Worm (Caenorhabditis elegans) whole organism, young adult: ENCODE data around the gene C07B5.3.

Source experiments
- B0261.1 ChIP-seq: sonication (generic microtip); optimal IDR thresholded peaks from 2 replicates; lab custom pipeline; 2016; ENCODE audit warnings: mild to moderate bottlenecking, missing genetic modification characterization, moderate library complexity, missing compliant biosample characterization
- B0336.3 ChIP-seq: fragments of 200-800 bp; sonication (Bioruptor generic); IDR thresholded peaks from 2 replicates; pipeline ENCODE4 v1.3.6; 2022; ENCODE audit warnings: missing genetic modification characterization, missing compliant biosample characterization
- F37B4.10 ChIP-seq: fragments of 200-800 bp; sonication (Bioruptor generic); IDR thresholded peaks from 2 replicates; pipeline ENCODE4 v1.3.6; 2022; ENCODE audit warnings: missing genetic modification characterization, missing compliant biosample characterization
- F55B11.4 ChIP-seq: sonication (generic microtip); optimal IDR thresholded peaks from 2 replicates; lab custom pipeline; 2016; ENCODE audit warnings: missing compliant biosample characterization, missing genetic modification characterization, borderline replicate concordance; ENCODE audit not compliant: insufficient read depth
- T07F8.4 ChIP-seq: sonication (generic microtip); optimal IDR thresholded peaks from 2 replicates; lab custom pipeline; 2016; ENCODE audit warnings: mild to moderate bottlenecking, missing genetic modification characterization, moderate library complexity, missing compliant biosample characterization
- Y56A3A.18 ChIP-seq: fragments of 200-800 bp; sonication (Bioruptor generic); IDR thresholded peaks from 2 replicates; pipeline ENCODE4 v1.3.6; 2022; ENCODE audit warnings: missing genetic modification reagents, missing genetic modification characterization, missing compliant biosample characterization
- akir-1 ChIP-seq: fragments of 200-800 bp; sonication (Bioruptor generic); optimal IDR thresholded peaks from 2 replicates; lab custom pipeline; 2018; ENCODE audit warnings: mild to moderate bottlenecking, missing genetic modification characterization, moderate library complexity, missing compliant biosample characterization
- cebp-2 ChIP-seq: fragments of 200-800 bp; sonication (Bioruptor generic); IDR thresholded peaks from 2 replicates; pipeline ENCODE4 v1.3.6; 2022; ENCODE audit warnings: missing genetic modification characterization, missing compliant biosample characterization
- ceh-100 ChIP-seq: fragments of 200-800 bp; sonication (Bioruptor generic); IDR thresholded peaks from 2 replicates; pipeline ENCODE4 v1.3.6; 2022; ENCODE audit warnings: missing genetic modification reagents, missing genetic modification characterization, missing compliant biosample characterization
- ceh-79 ChIP-seq: sonication (generic microtip); optimal IDR thresholded peaks from 2 replicates; lab custom pipeline; 2017; ENCODE audit warnings: mild to moderate bottlenecking, missing genetic modification characterization, missing compliant biosample characterization
- chd-7 ChIP-seq: sonication (generic microtip); optimal IDR thresholded peaks from 2 replicates; lab custom pipeline; 2016; ENCODE audit warnings: mild to moderate bottlenecking, missing genetic modification characterization, moderate library complexity, missing compliant biosample characterization
- dpl-1 ChIP-seq: fragments of 150-350 bp; optimal IDR thresholded peaks from 2 replicates; lab custom pipeline; 2014; ENCODE audit warnings: missing biosample characterization, missing genetic modification reagents, missing genetic modification characterization
- egl-18 ChIP-seq: fragments of 200-800 bp; sonication (Bioruptor generic); IDR thresholded peaks from 2 replicates; pipeline ENCODE4 v1.3.6; 2022; ENCODE audit warnings: missing genetic modification reagents, missing genetic modification characterization, missing compliant biosample characterization
- egl-44 ChIP-seq: fragments of 200-800 bp; sonication (Bioruptor generic); IDR thresholded peaks from 2 replicates; pipeline ENCODE4 v1.3.6; 2022; ENCODE audit warnings: missing genetic modification reagents, missing genetic modification characterization, missing compliant biosample characterization
- ets-4 ChIP-seq: fragments of 200-800 bp; sonication (Bioruptor generic); optimal IDR thresholded peaks from 2 replicates; lab custom pipeline; 2018; ENCODE audit warnings: mild to moderate bottlenecking, missing genetic modification characterization, missing compliant biosample characterization
- gei-17 ChIP-seq: fragments of 200-800 bp; sonication (Bioruptor generic); optimal IDR thresholded peaks from 2 replicates; lab custom pipeline; 2018; ENCODE audit warnings: mild to moderate bottlenecking, missing genetic modification characterization, missing compliant biosample characterization
- him-1 ChIP-seq: sonication (generic microtip); optimal IDR thresholded peaks from 2 replicates; lab custom pipeline; 2016; ENCODE audit warnings: missing genotype, missing genetic modification reagents, missing genetic modification characterization, missing compliant biosample characterization
- hmg-1.2 ChIP-seq: fragments of 200-800 bp; sonication (Bioruptor generic); IDR thresholded peaks from 2 replicates; pipeline ENCODE4 v1.3.6; 2022; ENCODE audit warnings: missing genetic modification reagents, missing genetic modification characterization, missing compliant biosample characterization
- lag-1 ChIP-seq: fragments of 200-800 bp; sonication (Bioruptor generic); IDR thresholded peaks from 2 replicates; pipeline ENCODE4 v1.3.6; 2022; ENCODE audit warnings: missing genetic modification reagents, missing genetic modification characterization, missing compliant biosample characterization
- let-526 ChIP-seq: fragments of 200-800 bp; sonication (Bioruptor generic); IDR thresholded peaks from 2 replicates; pipeline ENCODE4 v1.3.6; 2022; ENCODE audit warnings: missing genetic modification reagents, missing genetic modification characterization, missing compliant biosample characterization
- lin-26 ChIP-seq: fragments of 200-800 bp; sonication (Bioruptor generic); IDR thresholded peaks from 2 replicates; pipeline ENCODE4 v1.3.6; 2022; ENCODE audit warnings: missing genetic modification reagents, missing genetic modification characterization, missing compliant biosample characterization
- lin-40 ChIP-seq: sonication (generic microtip); optimal IDR thresholded peaks from 2 replicates; lab custom pipeline; 2016; ENCODE audit warnings: missing genetic modification characterization, mild to moderate bottlenecking, missing compliant biosample characterization, missing genotype, missing genetic modification reagents
- lsl-1 ChIP-seq: fragments of 200-800 bp; sonication (Bioruptor generic); optimal IDR thresholded peaks from 2 replicates; lab custom pipeline; 2018; ENCODE audit warnings: mild to moderate bottlenecking, missing genetic modification characterization, moderate library complexity, missing compliant biosample characterization
- lsy-27 ChIP-seq: sonication (generic microtip); optimal IDR thresholded peaks from 2 replicates; lab custom pipeline; 2017; ENCODE audit warnings: missing genetic modification characterization, mild to moderate bottlenecking, missing compliant biosample characterization, antibody characterized with exemption, missing genotype, borderline replicate concordance; ENCODE audit not compliant: insufficient read depth
- madf-6 ChIP-seq: fragments of 200-800 bp; sonication (Bioruptor generic); IDR thresholded peaks from 2 replicates; pipeline ENCODE4 v1.3.6; 2022; ENCODE audit warnings: missing genetic modification reagents, missing genetic modification characterization, missing compliant biosample characterization
- nfyb-1 ChIP-seq: fragments of 200-800 bp; sonication (Bioruptor generic); IDR thresholded peaks from 2 replicates; pipeline ENCODE4 v1.3.6; 2022; ENCODE audit warnings: missing genetic modification reagents, missing genetic modification characterization, missing compliant biosample characterization
- nhr-90 ChIP-seq: sonication (generic microtip); optimal IDR thresholded peaks from 2 replicates; lab custom pipeline; 2016; ENCODE audit warnings: missing genotype, mild to moderate bottlenecking, missing genetic modification characterization, missing compliant biosample characterization
- repo-1 ChIP-seq: sonication (generic microtip); optimal IDR thresholded peaks from 2 replicates; lab custom pipeline; 2017; ENCODE audit warnings: mild to moderate bottlenecking, missing genetic modification characterization, missing compliant biosample characterization
- rpc-1 ChIP-seq, 2 experiments: fragments of 150-350 bp in 1 of 2; sonication (generic microtip) in 1 of 2; optimal IDR thresholded peaks; 2 replicates each; lab custom pipeline; 2014 to 2018; ENCODE audit warnings: missing biosample characterization in 1 of 2, missing genetic modification characterization in 1 of 2, missing genetic modification reagents in 1 of 2, missing genotype in 1 of 2
- sdz-38 ChIP-seq: sonication (generic microtip); optimal IDR thresholded peaks from 2 replicates; lab custom pipeline; 2016; ENCODE audit warnings: missing genotype, missing genetic modification characterization, missing compliant biosample characterization
- snpc-1.1 ChIP-seq: sonication (generic microtip); optimal IDR thresholded peaks from 2 replicates; lab custom pipeline; 2017; ENCODE audit warnings: missing genetic modification characterization, mild to moderate bottlenecking, missing compliant biosample characterization, antibody characterized with exemption, moderate library complexity, missing genotype, missing genetic modification reagents; ENCODE audit not compliant: insufficient read depth
- tbp1 ChIP-seq: fragments of 200-800 bp; sonication (Bioruptor generic); optimal IDR thresholded peaks from 2 replicates; lab custom pipeline; 2018; ENCODE audit warnings: mild to moderate bottlenecking, missing genetic modification characterization, missing compliant biosample characterization
- zfh-2 ChIP-seq: fragments of 200-800 bp; sonication (Bioruptor generic); conservative IDR thresholded peaks from 2 replicates; pipeline ENCODE4 v1.3.6; 2022; ENCODE audit warnings: missing genetic modification reagents, missing genetic modification characterization, missing compliant biosample characterization
- zim-3 ChIP-seq: sonication (generic microtip); optimal IDR thresholded peaks from 2 replicates; lab custom pipeline; 2017; ENCODE audit warnings: mild to moderate bottlenecking, missing genetic modification characterization, moderate library complexity, missing compliant biosample characterization
- ztf-22 ChIP-seq: fragments of 200-800 bp; sonication (Bioruptor generic); optimal IDR thresholded peaks from 2 replicates; lab custom pipeline; 2018; ENCODE audit warnings: mild to moderate bottlenecking, missing genetic modification characterization, moderate library complexity, missing compliant biosample characterization

The C07B5.3 gene

DNA sequence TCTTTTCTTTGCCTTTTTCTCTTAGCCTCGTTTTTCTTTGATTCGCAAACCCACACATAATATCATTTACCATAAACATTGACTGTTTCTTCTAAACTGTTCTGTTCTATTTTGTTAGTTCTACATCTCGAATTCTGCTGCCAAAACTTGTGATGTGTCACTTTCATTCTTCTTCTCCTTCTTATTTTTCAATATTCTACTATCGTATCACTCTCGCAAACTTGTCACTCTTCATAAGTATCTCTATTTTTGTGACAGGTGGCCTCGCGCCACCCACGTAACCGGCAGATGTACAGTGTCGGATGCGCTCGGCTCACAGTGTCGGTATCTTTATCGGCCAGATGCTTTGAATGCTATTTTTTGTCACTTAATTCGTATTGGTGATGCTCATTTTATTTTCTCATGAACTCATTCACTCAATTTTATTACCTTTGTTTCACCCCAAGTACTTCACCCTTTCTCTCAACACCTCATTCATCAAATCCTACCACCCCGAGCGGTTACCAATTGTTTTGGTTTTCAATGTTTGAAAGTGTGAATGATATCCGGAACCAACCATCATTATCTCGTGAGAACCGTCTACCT lies 14.5 kb downstream of the C07B5.3 start (continued):
- TF ChIP-seq cebp-2 (GFP tag; lab: Robert Waterston, UW) = no peak
- TF ChIP-seq, all 124 proteins: peak for 0

DNA sequence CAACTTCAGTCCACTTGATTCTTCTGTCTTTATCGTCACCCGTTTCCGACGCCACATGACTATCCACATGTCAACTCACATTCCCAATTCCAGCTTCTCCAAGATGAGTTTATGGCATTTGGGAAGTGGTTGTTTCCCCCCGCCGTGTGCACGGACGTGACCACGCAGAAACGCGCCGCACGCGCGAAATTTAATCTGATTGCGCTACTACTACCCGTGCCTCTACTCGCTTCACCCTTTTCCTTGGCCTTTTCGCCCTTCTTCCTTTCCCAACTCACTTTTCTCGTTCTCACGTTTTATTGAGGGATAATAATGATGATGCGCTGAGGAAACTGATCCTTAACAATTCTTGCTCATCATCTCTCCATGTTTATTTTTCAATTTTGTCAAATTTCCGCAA lies 16.7 kb downstream of the C07B5.3 start:
- TF ChIP-seq zfh-2 (GFP tag; lab: Robert Waterston, UW) (peak; percentile 48; the same call in 1 of the 2 replicates), lin-26 (GFP tag; lab: Robert Waterston, UW) (no peak), hmg-1.2 (GFP tag; lab: Robert Waterston, UW) (no peak), rpc-1 (optimal IDR thresholded peaks at IDR 0.05; lab: Kevin White, UChicago) (no peak), rpc-1 (tag; optimal IDR thresholded peaks at IDR 0.05; lab: Kevin White, UChicago) (no peak), nhr-90 (no peak), lag-1 (no peak), madf-6 (0 out of 2 replicates have a peak, but pooled peaks have one; percentile 9), lsy-27 (tag; lab: Kevin White, UChicago) (no peak), B0336.3 (GFP tag; lab: Robert Waterston, UW) (no peak), chd-7 (tag; lab: Kevin White, UChicago) (no peak), lsl-1 (GFP tag; lab: Kevin White, UChicago) (no peak), lin-40 (tag; lab: Kevin White, UChicago) (no peak)

DNA sequence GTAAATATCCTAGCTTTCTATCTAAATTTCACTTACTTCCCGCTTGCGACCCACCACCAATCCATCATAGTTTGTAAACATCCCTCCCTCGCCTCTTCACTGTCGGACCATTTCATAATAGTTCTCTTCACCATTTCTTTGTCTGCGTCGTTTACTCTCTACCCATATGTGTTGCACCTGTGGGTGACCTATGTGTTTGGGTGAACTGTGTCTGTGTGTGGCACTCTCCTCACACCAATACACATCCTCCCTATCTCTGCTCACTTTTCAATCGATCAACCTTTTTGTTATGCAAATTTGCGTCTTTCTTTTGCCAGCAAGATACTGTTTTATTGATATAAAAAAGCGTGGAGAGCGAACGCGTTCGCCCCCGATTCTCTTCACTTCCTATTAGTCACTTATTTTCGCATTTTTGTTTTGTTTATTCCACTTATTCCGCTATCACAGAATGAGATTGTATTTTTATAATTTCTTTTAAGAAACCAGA lies 18.1 kb downstream of the C07B5.3 start:
- TF ChIP-seq akir-1 = no peak
- no peak for TF ChIP-seq nfyb-1 (GFP tag; lab: Robert Waterston, UW)
- TF ChIP-seq lsy-27 (tag; lab: Kevin White, UChicago) = no peak
- no peak for TF ChIP-seq ceh-79 (tag; lab: Kevin White, UChicago)
- TF ChIP-seq gei-17 = no peak
- TF ChIP-seq T07F8.4 (tag; lab: Kevin White, UChicago) = no peak
- no peak for TF ChIP-seq Y56A3A.18
- TF ChIP-seq dpl-1 (GFP tag; lab: Kevin White, UChicago) = no peak
- no peak for TF ChIP-seq sdz-38 (tag; lab: Kevin White, UChicago)
- TF ChIP-seq egl-44 (GFP tag; lab: Robert Waterston, UW) = no peak
- no peak for TF ChIP-seq let-526 (GFP tag; lab: Robert Waterston, UW)
- no peak for TF ChIP-seq zim-3 (tag; lab: Kevin White, UChicago)
- no peak for TF ChIP-seq ets-4 (GFP tag; lab: Kevin White, UChicago)
- no peak for TF ChIP-seq repo-1 (tag; lab: Kevin White, UChicago)
- TF ChIP-seq, all 124 proteins: peak for 0

DNA sequence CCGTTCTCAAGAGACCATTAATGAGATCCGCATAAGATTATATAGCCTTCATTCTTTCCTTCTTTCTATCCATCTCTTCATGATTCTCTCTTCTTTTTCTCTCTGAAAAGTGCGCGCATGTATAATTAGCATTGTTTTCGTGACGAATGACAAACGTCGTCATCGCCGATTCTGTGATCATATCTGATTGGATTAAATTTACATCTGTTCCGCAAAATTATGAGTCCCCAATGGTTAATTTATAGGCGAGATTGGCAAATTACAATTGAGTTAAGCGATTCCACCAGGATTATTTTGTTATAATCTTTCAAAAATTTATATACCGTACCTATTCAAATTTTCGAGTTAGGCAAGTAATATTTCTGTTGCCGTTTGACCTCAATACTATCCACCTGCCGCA lies 18.8 kb downstream of the C07B5.3 start:
- TF ChIP-seq F37B4.10 (GFP tag; lab: Robert Waterston, UW) = no peak
- TF ChIP-seq egl-18 (GFP tag; lab: Robert Waterston, UW) = no peak
- TF ChIP-seq F55B11.4 (tag; lab: Kevin White, UChicago) = no peak
- TF ChIP-seq zfh-2 (GFP tag; lab: Robert Waterston, UW) = no peak
- no peak for TF ChIP-seq dpl-1 (GFP tag; lab: Kevin White, UChicago)
- no peak for TF ChIP-seq akir-1
- TF ChIP-seq B0261.1 (tag; lab: Kevin White, UChicago) = no peak
- no peak for TF ChIP-seq ceh-100
- TF ChIP-seq him-1 (tag; lab: Kevin White, UChicago) = no peak
- TF ChIP-seq snpc-1.1 (tag; lab: Kevin White, UChicago) = no peak
- TF ChIP-seq tbp1 (GFP tag; lab: Kevin White, UChicago) = no peak
- TF ChIP-seq ztf-22 (GFP tag; lab: Kevin White, UChicago) = no peak
